Worm (Caenorhabditis elegans) whole organism, L3 larva: ENCODE measurements around the gene dsb-1.

Source experiments
- jun-1 ChIP-seq: fragments of 150-350 bp; optimal IDR thresholded peaks from 2 replicates; lab custom pipeline; 2014; ENCODE audit warnings: missing biosample characterization, missing genetic modification reagents, missing genetic modification characterization
- lin-15B ChIP-seq: fragments of 150-350 bp; optimal IDR thresholded peaks from 2 replicates; lab custom pipeline; 2014; ENCODE audit warnings: missing biosample characterization, missing genetic modification characterization
- mdl-1 ChIP-seq: fragments of 150-350 bp; optimal IDR thresholded peaks from 2 replicates; lab custom pipeline; 2014; ENCODE audit warnings: missing biosample characterization, missing genetic modification characterization
- pqm-1 ChIP-seq: fragments of 150-350 bp; optimal IDR thresholded peaks from 2 replicates; lab custom pipeline; 2017; ENCODE audit warnings: missing biosample characterization, missing genetic modification characterization, inconsistent platforms
- unc-62 ChIP-seq: fragments of 150-350 bp; sonication (generic microtip); optimal IDR thresholded peaks from 4 replicates; lab custom pipeline; 2014; ENCODE audit warnings: missing biosample characterization, missing genetic modification reagents, missing genetic modification characterization
- ztf-11 ChIP-seq: fragments of 150-350 bp; optimal IDR thresholded peaks from 2 replicates; lab custom pipeline; 2014; ENCODE audit warnings: missing biosample characterization, missing genetic modification characterization

ce11 chrIV:12361392-12362092, 47.2 kb upstream of the dsb-1 start, which contains the start of the genes ccr-4 and ZC518.8:
- TF ChIP-seq unc-62 (no peak), mdl-1 (tag; lab: Kevin White, UChicago) (no peak), jun-1 (no peak), pqm-1 (no peak), ztf-11 (tag; lab: Kevin White, UChicago) (no peak), lin-15B (tag; lab: Kevin White, UChicago) (peak; percentile 41)
